Fruit fly (Drosophila melanogaster) whole organism, embryonic: ENCODE data around the gene Cby.
A peak's percentile ranks its signal among the peaks of the same experiment; 100 is the strongest.

Experiments used
- Abd-B ChIP-seq: fragments of 200-800 bp; sonication (Bioruptor generic); optimal IDR thresholded peaks from 2 replicates; lab custom pipeline; 2018; ENCODE audit warnings: missing biosample characterization, mild to moderate bottlenecking, missing genetic modification characterization, moderate library complexity
- Awh ChIP-seq: fragments of 200-800 bp; sonication (Bioruptor generic); IDR thresholded peaks from 2 replicates; pipeline ENCODE4, ENCODE4 v1.3.6; 2022; ENCODE audit warnings: missing biosample characterization, missing genetic modification characterization
- Bgb ChIP-seq: fragments of 200-800 bp; sonication (Bioruptor generic); IDR thresholded peaks from 2 replicates; pipeline ENCODE4 v1.3.6; 2022; ENCODE audit warnings: missing biosample characterization, missing genetic modification characterization; ENCODE audit not compliant: partially characterized antibody
- CG11085 ChIP-seq: fragments of 200-800 bp; sonication (Bioruptor generic); IDR thresholded peaks from 2 replicates; pipeline ENCODE4 v1.3.6; 2022; ENCODE audit warnings: missing biosample characterization, missing genetic modification characterization
- CG13424 ChIP-seq: fragments of 200-800 bp; sonication (Bioruptor generic); optimal IDR thresholded peaks from 2 replicates; lab custom pipeline; 2019; ENCODE audit warnings: missing biosample characterization, mild to moderate bottlenecking, missing genetic modification characterization, moderate library complexity
- CG13775 ChIP-seq: fragments of 200-800 bp; sonication (Bioruptor generic); optimal IDR thresholded peaks from 3 replicates; lab custom pipeline; 2017; ENCODE audit warnings: missing biosample characterization, mild to moderate bottlenecking, missing genetic modification characterization
- CG14441 ChIP-seq: fragments of 200-800 bp; sonication (Bioruptor generic); IDR thresholded peaks from 2 replicates; pipeline ENCODE4 v1.3.6; 2022; ENCODE audit warnings: missing biosample characterization, missing genetic modification characterization
- CG17328 ChIP-seq: fragments of 200-800 bp; sonication (Bioruptor generic); IDR thresholded peaks from 2 replicates; pipeline ENCODE4 v1.3.6; 2022; ENCODE audit warnings: missing biosample characterization, missing genetic modification characterization
- CG17359 ChIP-seq: fragments of 200-800 bp; sonication (Bioruptor generic); optimal IDR thresholded peaks from 3 replicates; lab custom pipeline; 2018; ENCODE audit warnings: missing biosample characterization, mild to moderate bottlenecking, missing genetic modification characterization, moderate library complexity
- CG18599 ChIP-seq: fragments of 200-800 bp; sonication (Bioruptor generic); optimal IDR thresholded peaks from 3 replicates; lab custom pipeline; 2017; ENCODE audit warnings: missing biosample characterization, missing genetic modification characterization, mild to moderate bottlenecking, moderate library complexity, missing genetic modification reagents
- CG2678 ChIP-seq: fragments of 200-800 bp; sonication (Bioruptor generic); optimal IDR thresholded peaks from 3 replicates; lab custom pipeline; 2019; ENCODE audit warnings: missing biosample characterization, mild to moderate bottlenecking, missing genetic modification characterization, moderate library complexity
- CG2712 ChIP-seq: fragments of 200-800 bp; optimal IDR thresholded peaks from 3 replicates; lab custom pipeline; 2019; ENCODE audit warnings: missing biosample characterization, mild to moderate bottlenecking, missing genetic modification characterization, moderate library complexity
- CG3847 ChIP-seq: fragments of 200-800 bp; sonication (Bioruptor generic); IDR thresholded peaks from 2 replicates; pipeline ENCODE4 v1.3.6; 2022; ENCODE audit warnings: missing biosample characterization, missing genetic modification characterization
- CG4820 ChIP-seq: fragments of 200-800 bp; sonication (Bioruptor generic); optimal IDR thresholded peaks from 3 replicates; lab custom pipeline; 2016; ENCODE audit warnings: missing biosample characterization, missing genetic modification characterization
- CG6175 ChIP-seq: fragments of 200-800 bp; sonication (Bioruptor generic); IDR thresholded peaks from 3 replicates; pipeline ENCODE4 v1.3.6; 2022; ENCODE audit warnings: missing biosample characterization, missing genetic modification characterization
- CG6765 ChIP-seq: fragments of 200-800 bp; sonication (Bioruptor generic); optimal IDR thresholded peaks from 3 replicates; lab custom pipeline; 2017; ENCODE audit warnings: missing biosample characterization, mild to moderate bottlenecking, missing genetic modification characterization
- CG7963 ChIP-seq: fragments of 200-800 bp; sonication (Bioruptor generic); IDR thresholded peaks from 3 replicates; pipeline ENCODE4 v1.3.6; 2022; ENCODE audit warnings: missing biosample characterization, missing genetic modification characterization; ENCODE audit not compliant: partially characterized antibody
- CG8765 ChIP-seq: fragments of 200-800 bp; sonication (Bioruptor generic); IDR thresholded peaks from 2 replicates; pipeline ENCODE4 v1.3.6; 2022; ENCODE audit warnings: missing biosample characterization, missing genetic modification characterization
- CG9797 ChIP-seq: fragments of 200-800 bp; sonication (Bioruptor generic); optimal IDR thresholded peaks from 3 replicates; lab custom pipeline; 2018; ENCODE audit warnings: missing biosample characterization, mild to moderate bottlenecking, missing genetic modification characterization
- CTCF ChIP-seq: fragments of 200-800 bp; sonication (Bioruptor generic); optimal IDR thresholded peaks from 2 replicates; lab custom pipeline; 2017; ENCODE audit warnings: missing biosample characterization, mild to moderate bottlenecking, missing genetic modification characterization, moderate library complexity
- D19A ChIP-seq: fragments of 200-800 bp; optimal IDR thresholded peaks from 3 replicates; lab custom pipeline; 2019; ENCODE audit warnings: missing biosample characterization, mild to moderate bottlenecking, missing genetic modification characterization, moderate library complexity
- Drgx ChIP-seq: fragments of 200-800 bp; sonication (Bioruptor generic); IDR thresholded peaks from 2 replicates; pipeline ENCODE4 v1.3.6; 2022; ENCODE audit warnings: missing biosample characterization, missing genetic modification characterization
- HLH3B ChIP-seq: fragments of 200-800 bp; sonication (Bioruptor generic); IDR thresholded peaks from 2 replicates; pipeline ENCODE4 v1.3.6; 2022; ENCODE audit warnings: missing biosample characterization, missing genetic modification characterization
- HLH4C ChIP-seq: fragments of 200-800 bp; sonication (Bioruptor generic); IDR thresholded peaks from 3 replicates; pipeline ENCODE4 v1.3.6; 2022; ENCODE audit warnings: missing biosample characterization, missing genetic modification characterization; ENCODE audit not compliant: partially characterized antibody
- HLH54F ChIP-seq: fragments of 200-800 bp; sonication (Bioruptor generic); optimal IDR thresholded peaks from 3 replicates; lab custom pipeline; 2016; ENCODE audit warnings: missing biosample characterization, missing genetic modification characterization
- Myb ChIP-seq: fragments of 200-800 bp; sonication (Bioruptor generic); optimal IDR thresholded peaks from 2 replicates; lab custom pipeline; 2016; ENCODE audit warnings: missing biosample characterization, missing genetic modification characterization
- Pdp1 ChIP-seq, 2 experiments: fragments of 200-800 bp; sonication (Bioruptor generic); optimal IDR thresholded peaks; 3 replicates each; lab custom pipeline; 2016; ENCODE audit warnings: missing biosample characterization in 2 of 2, missing genetic modification characterization in 2 of 2, mild to moderate bottlenecking in 1 of 2, moderate library complexity in 1 of 2
- Rfx ChIP-seq: fragments of 200-800 bp; sonication (Bioruptor generic); IDR thresholded peaks from 2 replicates; pipeline ENCODE4 v1.3.6; 2022; ENCODE audit warnings: missing biosample characterization, missing genetic modification characterization
- Scr ChIP-seq: fragments of 200-800 bp; sonication (Bioruptor generic); IDR thresholded peaks from 2 replicates; pipeline ENCODE4 v1.3.6; 2022; ENCODE audit warnings: missing biosample characterization, missing genetic modification characterization; ENCODE audit not compliant: partially characterized antibody
- bsh ChIP-seq, 2 experiments: fragments of 200-800 bp; sonication (Bioruptor generic); optimal IDR thresholded peaks; 2 replicates each; lab custom pipeline; 2017 to 2018; ENCODE audit warnings: mild to moderate bottlenecking in 2 of 2, missing biosample characterization in 2 of 2, missing genetic modification characterization in 2 of 2, moderate library complexity in 1 of 2
- btn ChIP-seq: fragments of 200-800 bp; sonication (Bioruptor generic); optimal IDR thresholded peaks from 2 replicates; lab custom pipeline; 2016; ENCODE audit warnings: missing biosample characterization, missing genetic modification characterization
- chm ChIP-seq: fragments of 200-800 bp; sonication (Bioruptor generic); IDR thresholded peaks from 2 replicates; pipeline ENCODE4 v1.3.6; 2022; ENCODE audit warnings: missing biosample characterization, missing genetic modification characterization
- ci ChIP-seq: fragments of 200-800 bp; sonication (Bioruptor generic); IDR thresholded peaks from 3 replicates; pipeline ENCODE4 v1.3.6; 2022; ENCODE audit warnings: missing biosample characterization, missing genetic modification characterization
- corto ChIP-seq: fragments of 200-800 bp; sonication (Bioruptor generic); optimal IDR thresholded peaks from 2 replicates; lab custom pipeline; 2016; ENCODE audit warnings: missing biosample characterization, mild to moderate bottlenecking, missing genetic modification characterization, moderate library complexity
- cwo ChIP-seq: fragments of 200-800 bp; sonication (Bioruptor generic); optimal IDR thresholded peaks from 3 replicates; lab custom pipeline; 2017; ENCODE audit warnings: missing biosample characterization, missing genetic modification characterization, mild to moderate bottlenecking, moderate library complexity, missing genetic modification reagents
- gcm2 ChIP-seq: fragments of 200-800 bp; sonication (Bioruptor generic); optimal IDR thresholded peaks from 2 replicates; lab custom pipeline; 2016; ENCODE audit warnings: missing biosample characterization, missing genetic modification characterization
- gsb ChIP-seq: fragments of 200-800 bp; sonication (Bioruptor generic); IDR thresholded peaks from 2 replicates; pipeline ENCODE4 v1.3.6; 2022; ENCODE audit warnings: missing biosample characterization, missing genetic modification characterization
- ham ChIP-seq: fragments of 200-800 bp; sonication (Bioruptor generic); IDR thresholded peaks from 2 replicates; pipeline ENCODE4 v1.3.6; 2022; ENCODE audit warnings: missing biosample characterization, missing genetic modification characterization
- hth ChIP-seq: fragments of >200 bp; optimal IDR thresholded peaks from 2 replicates; lab custom pipeline; 2017; ENCODE audit warnings: inconsistent platforms
- insv ChIP-seq, 2 experiments: fragments of 200-800 bp; sonication (Bioruptor generic); optimal IDR thresholded peaks; 3 replicates each; lab custom pipeline; 2016 to 2018; ENCODE audit warnings: missing biosample characterization in 2 of 2, missing genetic modification characterization in 2 of 2
- nerfin-1 ChIP-seq: fragments of 200-800 bp; sonication (Bioruptor generic); optimal IDR thresholded peaks from 3 replicates; lab custom pipeline; 2019; ENCODE audit warnings: missing biosample characterization, mild to moderate bottlenecking, missing genetic modification characterization, moderate library complexity
- nmo ChIP-seq: fragments of 200-800 bp; sonication (Bioruptor generic); optimal IDR thresholded peaks from 2 replicates; lab custom pipeline; 2018; ENCODE audit warnings: missing biosample characterization, mild to moderate bottlenecking, missing genetic modification characterization, moderate library complexity
- psq ChIP-seq: fragments of 200-800 bp; sonication (Bioruptor generic); optimal IDR thresholded peaks from 2 replicates; lab custom pipeline; 2017; ENCODE audit warnings: missing biosample characterization, missing genetic modification characterization
- sob ChIP-seq: fragments of 200-800 bp; sonication (Bioruptor generic); IDR thresholded peaks from 2 replicates; pipeline ENCODE4 v1.3.6; 2022; ENCODE audit warnings: missing biosample characterization, missing genetic modification characterization
- ssp ChIP-seq: fragments of 200-800 bp; sonication (Bioruptor generic); IDR thresholded peaks from 2 replicates; pipeline ENCODE4 v1.3.6; 2022; ENCODE audit warnings: missing biosample characterization, missing genetic modification characterization
- tgo ChIP-seq: fragments of 200-800 bp; sonication (Bioruptor generic); IDR thresholded peaks from 3 replicates; pipeline ENCODE4 v1.3.6; 2022; ENCODE audit warnings: missing biosample characterization, missing genetic modification characterization
- tll ChIP-seq, 2 experiments: fragments of 200-800 bp in 1 of 2; fragments of >200 bp in 1 of 2; sonication (Bioruptor generic) in 1 of 2; optimal IDR thresholded peaks; 2 replicates each; lab custom pipeline; 2017 to 2019; ENCODE audit warnings: missing biosample characterization in 2 of 2, missing genetic modification characterization in 2 of 2, mild to moderate bottlenecking in 1 of 2, moderate library complexity in 1 of 2
- tna ChIP-seq: fragments of 200-800 bp; sonication (Bioruptor generic); IDR thresholded peaks from 2 replicates; pipeline ENCODE4 v1.3.6; 2022; ENCODE audit warnings: missing biosample characterization, missing genetic modification characterization; ENCODE audit not compliant: partially characterized antibody
- tx ChIP-seq: fragments of 200-800 bp; sonication (Bioruptor generic); optimal IDR thresholded peaks from 2 replicates; lab custom pipeline; 2016; ENCODE audit warnings: missing biosample characterization, missing genetic modification characterization
- usp ChIP-seq: fragments of >200 bp; optimal IDR thresholded peaks from 2 replicates; lab custom pipeline; 2017; ENCODE audit warnings: missing biosample characterization, missing genetic modification characterization
- yki ChIP-seq: fragments of >200 bp; optimal IDR thresholded peaks from 3 replicates; lab custom pipeline; 2018
- z ChIP-seq: fragments of 200-800 bp; sonication (Bioruptor generic); IDR thresholded peaks from 3 replicates; pipeline ENCODE4 v1.3.6; 2022; ENCODE audit warnings: missing biosample characterization, missing genetic modification characterization

Cby gene

dm6 chr3R:21863817-21864384, 3.9 kb upstream of the Cby start (continued):
- TF ChIP-seq Drgx = no peak
- no peak for TF ChIP-seq CG9797 (GFP tag; lab: Kevin White, UChicago)
- peak; percentile 19 for TF ChIP-seq CG17359 (tag; lab: Kevin White, UChicago)
- TF ChIP-seq tgo (GFP tag; lab: Robert Waterston, UW) = peak; percentile 30; the same call in 1 of the 3 replicates
- 0 out of 2 replicates have a peak, but pooled peaks have one; percentile 7 for TF ChIP-seq Rfx (GFP tag; lab: Robert Waterston, UW)
- TF ChIP-seq insv (GFP tag; optimal IDR thresholded peaks at IDR 0.05; lab: Kevin White, UChicago) = no peak
- peak; percentile 7 for TF ChIP-seq CG13424 (tag; lab: Kevin White, UChicago)
- no peak for TF ChIP-seq CG18599 (GFP tag; lab: Kevin White, UChicago)
- TF ChIP-seq CG3847 (GFP tag; lab: Robert Waterston, UW) = no peak
- no peak for TF ChIP-seq z (GFP tag; lab: Robert Waterston, UW)
- no peak for TF ChIP-seq tx (GFP tag; lab: Kevin White, UChicago)
- TF ChIP-seq chm (GFP tag; lab: Robert Waterston, UW) = no peak
- no peak for TF ChIP-seq D19A (tag; lab: Kevin White, UChicago)
- peak; percentile 38 for TF ChIP-seq CG2678
- peak; percentile 14; the same call in 1 of the 2 replicates for TF ChIP-seq CG14441
- TF ChIP-seq CG6175 = no peak
- no peak for TF ChIP-seq cwo (GFP tag; lab: Kevin White, UChicago)
- no peak for TF ChIP-seq usp (GFP tag; lab: Kevin White, UChicago)
- no peak for TF ChIP-seq gcm2 (GFP tag; lab: Kevin White, UChicago)
- no peak for TF ChIP-seq HLH54F (GFP tag; lab: Kevin White, UChicago)
- no peak for TF ChIP-seq psq (GFP tag; lab: Kevin White, UChicago)
- TF ChIP-seq HLH4C (GFP tag; lab: Robert Waterston, UW) = no peak
- TF ChIP-seq hth = no peak
- no peak for TF ChIP-seq CG8765 (GFP tag; lab: Robert Waterston, UW)
- no peak for TF ChIP-seq CG4820 (GFP tag; lab: Kevin White, UChicago)
- TF ChIP-seq nmo (GFP tag; lab: Kevin White, UChicago) = no peak
- no peak for TF ChIP-seq bsh (GFP tag; optimal IDR thresholded peaks at IDR 0.05; lab: Kevin White, UChicago)
- no peak for TF ChIP-seq Bgb (GFP tag; lab: Robert Waterston, UW)
- no peak for TF ChIP-seq btn (GFP tag; lab: Kevin White, UChicago)
- TF ChIP-seq nerfin-1 = no peak
- TF ChIP-seq ham (GFP tag; lab: Robert Waterston, UW) = no peak
- peak in 1 of 2 experiments; percentile 79 for TF ChIP-seq Pdp1 (GFP tag; optimal IDR thresholded peaks at IDR 0.05; lab: Kevin White, UChicago)
- no peak for TF ChIP-seq Awh (GFP tag; lab: Robert Waterston, UW)
- TF ChIP-seq ci (GFP tag; lab: Robert Waterston, UW) = peak; percentile 52; the same call in 1 of the 3 replicates
- TF ChIP-seq tll (GFP tag; optimal IDR thresholded peaks at IDR 0.05; lab: Kevin White, UChicago) = no peak
- no peak for TF ChIP-seq Abd-B
- no peak for TF ChIP-seq CG6765 (GFP tag; lab: Kevin White, UChicago)
- no peak for TF ChIP-seq CTCF
- TF ChIP-seq Scr = no peak
- TF ChIP-seq CG7963 = no peak
- peak; percentile 21 for TF ChIP-seq CG2712
- TF ChIP-seq ssp (GFP tag; lab: Robert Waterston, UW) = no peak
- TF ChIP-seq CG17328 (GFP tag; lab: Robert Waterston, UW) = peak; percentile 25; the same call in 1 of the 2 replicates
- TF ChIP-seq CG11085 (GFP tag; lab: Robert Waterston, UW) = no peak
- no peak for TF ChIP-seq Myb (GFP tag; lab: Kevin White, UChicago)
- no peak for TF ChIP-seq gsb (GFP tag; lab: Robert Waterston, UW)
- no peak for TF ChIP-seq yki (lab: Kevin White, UChicago)
- no peak for TF ChIP-seq corto
- TF ChIP-seq tna (GFP tag; lab: Robert Waterston, UW) = no peak
- TF ChIP-seq sob (GFP tag; lab: Robert Waterston, UW) = no peak
- no peak for TF ChIP-seq HLH3B (GFP tag; lab: Robert Waterston, UW)
- no peak for TF ChIP-seq CG13775 (GFP tag; lab: Kevin White, UChicago)
